Worm (Caenorhabditis elegans) whole organism, midembryonic: ENCODE data around the gene copd-1.

Source experiments
- T22C8.4 ChIP-seq: fragments of 200-800 bp; sonication (Bioruptor generic); IDR thresholded peaks from 2 replicates; pipeline ENCODE4 v1.3.6; 2022; ENCODE audit warnings: missing genetic modification characterization, missing compliant biosample characterization
- flt-1 ChIP-seq: fragments of 200-800 bp; sonication (Bioruptor generic); IDR thresholded peaks from 2 replicates; pipeline ENCODE4 v1.3.6; 2022; ENCODE audit warnings: missing genetic modification characterization, missing compliant biosample characterization
- klf-2 ChIP-seq: fragments of 200-800 bp; sonication (Bioruptor generic); conservative IDR thresholded peaks from 2 replicates; pipeline ENCODE4 v1.3.6; 2022; ENCODE audit warnings: missing genetic modification reagents, missing genetic modification characterization, missing compliant biosample characterization
- ref-1 ChIP-seq: fragments of 200-800 bp; sonication (Bioruptor generic); conservative IDR thresholded peaks from 2 replicates; pipeline ENCODE4 v1.3.6; 2022; ENCODE audit warnings: missing genetic modification reagents, missing genetic modification characterization, missing compliant biosample characterization
- tab-1 ChIP-seq: fragments of 200-800 bp; sonication (Bioruptor generic); IDR thresholded peaks from 2 replicates; pipeline ENCODE4 v1.3.6; 2022; ENCODE audit warnings: missing genetic modification characterization, missing compliant biosample characterization
- ztf-23 ChIP-seq: fragments of 200-800 bp; sonication (Bioruptor generic); IDR thresholded peaks from 2 replicates; pipeline ENCODE4 v1.3.6; 2022; ENCODE audit warnings: missing genetic modification reagents, missing genetic modification characterization, missing compliant biosample characterization
- ztf-29 ChIP-seq: fragments of 200-800 bp; sonication (Bioruptor generic); IDR thresholded peaks from 2 replicates; pipeline ENCODE4 v1.3.6; 2022; ENCODE audit warnings: missing genetic modification reagents, missing genetic modification characterization, missing compliant biosample characterization

The copd-1 gene

ce11 chrIII:6577159-6577558 is 47.6 kb downstream of the copd-1 start:
- TF ChIP-seq ref-1 (GFP tag; lab: Robert Waterston, UW) (no peak), tab-1 (GFP tag; lab: Robert Waterston, UW) (no peak), T22C8.4 (no peak), flt-1 (GFP tag; lab: Robert Waterston, UW) (no peak), klf-2 (GFP tag; lab: Robert Waterston, UW) (no peak), ztf-23 (GFP tag; lab: Robert Waterston, UW) (no peak), ztf-29 (GFP tag; lab: Robert Waterston, UW) (no peak)
